Fruit fly (Drosophila melanogaster) whole organism, embryonic: ENCODE measurements around the gene DPCoAC.
A peak's percentile ranks its signal among the peaks of the same experiment; 100 is the strongest.

ENCODE experiments used
- Aef1 ChIP-seq: fragments of 200-800 bp; sonication (Bioruptor generic); IDR thresholded peaks from 3 replicates; pipeline ENCODE4 v1.3.6; 2022; ENCODE audit warnings: missing biosample characterization, missing genetic modification characterization
- Bteb2 ChIP-seq: fragments of 200-800 bp; sonication (Bioruptor generic); optimal IDR thresholded peaks from 2 replicates; lab custom pipeline; 2016; ENCODE audit warnings: missing biosample characterization, missing genetic modification characterization
- C15 ChIP-seq: fragments of 200-800 bp; sonication (Bioruptor generic); IDR thresholded peaks from 3 replicates; pipeline ENCODE4 v1.3.6; 2022; ENCODE audit warnings: missing biosample characterization, missing genetic modification characterization
- CG10321 ChIP-seq: fragments of 200-800 bp; sonication (Bioruptor generic); IDR thresholded peaks from 2 replicates; pipeline ENCODE4 v1.3.6; 2022; ENCODE audit warnings: missing biosample characterization, missing genetic modification characterization
- CG10366 ChIP-seq: fragments of 200-800 bp; sonication (Bioruptor generic); IDR thresholded peaks from 2 replicates; pipeline ENCODE4 v1.3.6; 2022; ENCODE audit warnings: missing biosample characterization, missing genetic modification characterization
- CG11398 ChIP-seq: fragments of 200-800 bp; sonication (Bioruptor generic); optimal IDR thresholded peaks from 2 replicates; lab custom pipeline; 2016; ENCODE audit warnings: missing biosample characterization, missing genetic modification characterization
- CG12071 ChIP-seq: fragments of 200-800 bp; sonication (Bioruptor generic); optimal IDR thresholded peaks from 3 replicates; lab custom pipeline; 2018; ENCODE audit warnings: missing biosample characterization, mild to moderate bottlenecking, missing genetic modification characterization
- CG13624 ChIP-seq: fragments of 200-800 bp; sonication (Bioruptor generic); optimal IDR thresholded peaks from 2 replicates; lab custom pipeline; 2016; ENCODE audit warnings: missing biosample characterization, missing genetic modification characterization
- CG1602 ChIP-seq: fragments of 200-800 bp; sonication (Bioruptor generic); optimal IDR thresholded peaks from 3 replicates; lab custom pipeline; 2016; ENCODE audit warnings: missing biosample characterization, missing genetic modification characterization
- CG17359 ChIP-seq: fragments of 200-800 bp; sonication (Bioruptor generic); optimal IDR thresholded peaks from 3 replicates; lab custom pipeline; 2018; ENCODE audit warnings: missing biosample characterization, mild to moderate bottlenecking, missing genetic modification characterization, moderate library complexity
- CG17912 ChIP-seq: fragments of 200-800 bp; sonication (Bioruptor generic); optimal IDR thresholded peaks from 2 replicates; lab custom pipeline; 2018; ENCODE audit warnings: missing biosample characterization, mild to moderate bottlenecking, missing genetic modification characterization
- CG31388 ChIP-seq: fragments of 200-800 bp; sonication (Bioruptor generic); optimal IDR thresholded peaks from 2 replicates; lab custom pipeline; 2016; ENCODE audit warnings: missing biosample characterization, missing genetic modification characterization
- CG34376 ChIP-seq: fragments of 200-800 bp; sonication (Bioruptor generic); optimal IDR thresholded peaks from 2 replicates; lab custom pipeline; 2018; ENCODE audit warnings: missing biosample characterization, mild to moderate bottlenecking, missing genetic modification characterization
- CG3838 ChIP-seq: fragments of 200-800 bp; sonication (Bioruptor generic); optimal IDR thresholded peaks from 3 replicates; lab custom pipeline; 2016; ENCODE audit warnings: missing biosample characterization, missing genetic modification characterization
- CG6813 ChIP-seq: fragments of 200-800 bp; sonication (Bioruptor generic); optimal IDR thresholded peaks from 2 replicates; lab custom pipeline; 2017; ENCODE audit warnings: missing biosample characterization, missing genetic modification characterization, mild to moderate bottlenecking, moderate library complexity, missing genetic modification reagents
- CG7271 ChIP-seq: fragments of 200-800 bp; sonication (Bioruptor generic); optimal IDR thresholded peaks from 2 replicates; lab custom pipeline; 2018; ENCODE audit warnings: missing biosample characterization, mild to moderate bottlenecking, missing genetic modification characterization, moderate library complexity
- CHES-1-like ChIP-seq: fragments of 200-800 bp; sonication (Bioruptor generic); optimal IDR thresholded peaks from 2 replicates; lab custom pipeline; 2016; ENCODE audit warnings: missing biosample characterization, missing genetic modification characterization
- Deaf1 ChIP-seq: fragments of 200-800 bp; optimal IDR thresholded peaks from 3 replicates; lab custom pipeline; 2019; ENCODE audit warnings: missing biosample characterization, mild to moderate bottlenecking, missing genetic modification characterization, moderate library complexity
- Dip3 ChIP-seq: fragments of 200-800 bp; sonication (Bioruptor generic); optimal IDR thresholded peaks from 3 replicates; lab custom pipeline; 2016; ENCODE audit warnings: missing biosample characterization, missing genetic modification characterization
- Elba2 ChIP-seq: fragments of 200-800 bp; sonication (Bioruptor generic); optimal IDR thresholded peaks from 3 replicates; lab custom pipeline; 2016; ENCODE audit warnings: missing biosample characterization, missing genetic modification characterization
- Lim3 ChIP-seq: fragments of 200-800 bp; sonication (Bioruptor generic); IDR thresholded peaks from 2 replicates; pipeline ENCODE4 v1.3.6; 2022; ENCODE audit warnings: missing biosample characterization, missing genetic modification characterization
- MTF-1 ChIP-seq: fragments of 200-800 bp; sonication (Bioruptor generic); optimal IDR thresholded peaks from 2 replicates; lab custom pipeline; 2018; ENCODE audit warnings: missing biosample characterization, mild to moderate bottlenecking, missing genetic modification characterization, borderline replicate concordance
- NC2α ChIP-seq: fragments of 200-800 bp; sonication (Bioruptor generic); optimal IDR thresholded peaks from 2 replicates; lab custom pipeline; 2016; ENCODE audit warnings: missing biosample characterization, missing genetic modification characterization
- Poxn ChIP-seq: fragments of 200-800 bp; sonication (Bioruptor generic); IDR thresholded peaks from 2 replicates; pipeline ENCODE4 v1.3.6; 2022; ENCODE audit warnings: missing biosample characterization, missing genetic modification characterization
- Scr ChIP-seq: fragments of 200-800 bp; sonication (Bioruptor generic); IDR thresholded peaks from 2 replicates; pipeline ENCODE4 v1.3.6; 2022; ENCODE audit warnings: missing biosample characterization, missing genetic modification characterization; ENCODE audit not compliant: partially characterized antibody
- Sox100B ChIP-seq: fragments of 200-800 bp; sonication (Bioruptor generic); optimal IDR thresholded peaks from 3 replicates; lab custom pipeline; 2018; ENCODE audit warnings: missing biosample characterization, mild to moderate bottlenecking, missing genetic modification characterization
- Sry-β ChIP-seq: fragments of 200-800 bp; sonication (Bioruptor generic); optimal IDR thresholded peaks from 2 replicates; lab custom pipeline; 2018; ENCODE audit warnings: missing biosample characterization, mild to moderate bottlenecking, missing genetic modification characterization, moderate library complexity
- ac ChIP-seq: fragments of 200-800 bp; sonication (Bioruptor generic); optimal IDR thresholded peaks from 3 replicates; lab custom pipeline; 2017; ENCODE audit warnings: missing biosample characterization, mild to moderate bottlenecking, missing genetic modification characterization
- ato ChIP-seq: fragments of 200-800 bp; sonication (Bioruptor generic); IDR thresholded peaks from 2 replicates; pipeline ENCODE4 v1.3.6; 2022; ENCODE audit warnings: missing biosample characterization, missing genetic modification characterization; ENCODE audit not compliant: partially characterized antibody
- corto ChIP-seq: fragments of 200-800 bp; sonication (Bioruptor generic); optimal IDR thresholded peaks from 2 replicates; lab custom pipeline; 2016; ENCODE audit warnings: missing biosample characterization, mild to moderate bottlenecking, missing genetic modification characterization, moderate library complexity
- disco-r ChIP-seq: fragments of 200-800 bp; sonication (Bioruptor generic); optimal IDR thresholded peaks from 2 replicates; lab custom pipeline; 2016; ENCODE audit warnings: missing biosample characterization, missing genetic modification characterization
- dmrt99B ChIP-seq: fragments of 200-800 bp; sonication (Bioruptor generic); optimal IDR thresholded peaks from 2 replicates; lab custom pipeline; 2018; ENCODE audit warnings: missing biosample characterization, mild to moderate bottlenecking, missing genetic modification characterization, moderate library complexity
- fd3F ChIP-seq: fragments of 200-800 bp; sonication (Bioruptor generic); optimal IDR thresholded peaks from 2 replicates; lab custom pipeline; 2018; ENCODE audit warnings: missing biosample characterization, mild to moderate bottlenecking, missing genetic modification characterization, moderate library complexity
- gcm2 ChIP-seq: fragments of 200-800 bp; sonication (Bioruptor generic); optimal IDR thresholded peaks from 2 replicates; lab custom pipeline; 2016; ENCODE audit warnings: missing biosample characterization, missing genetic modification characterization
- gsb ChIP-seq: fragments of 200-800 bp; sonication (Bioruptor generic); IDR thresholded peaks from 2 replicates; pipeline ENCODE4 v1.3.6; 2022; ENCODE audit warnings: missing biosample characterization, missing genetic modification characterization
- hb ChIP-seq: fragments of 200-800 bp; sonication (Bioruptor generic); IDR thresholded peaks from 3 replicates; pipeline ENCODE4 v1.3.6; 2022; ENCODE audit warnings: missing biosample characterization, missing genetic modification characterization; ENCODE audit not compliant: partially characterized antibody
- hkb ChIP-seq, 2 experiments: fragments of 200-800 bp in 1 of 2; fragments of >200 bp in 1 of 2; sonication (Bioruptor generic) in 1 of 2; IDR thresholded peaks in 1 of 2; optimal IDR thresholded peaks in 1 of 2; 2 replicates each; pipeline versions ENCODE4 v1.3.6 to Lab custom; 2017 to 2022; ENCODE audit warnings: missing biosample characterization in 1 of 2, missing genetic modification characterization in 1 of 2
- jigr1 ChIP-seq: fragments of 200-800 bp; sonication (Bioruptor generic); IDR thresholded peaks from 3 replicates; pipeline ENCODE4 v1.3.6; 2022; ENCODE audit warnings: missing biosample characterization, missing genetic modification characterization
- jumu ChIP-seq: fragments of 200-800 bp; sonication (Bioruptor generic); optimal IDR thresholded peaks from 3 replicates; lab custom pipeline; 2016; ENCODE audit warnings: missing biosample characterization, missing genetic modification characterization
- kni ChIP-seq: fragments of 200-800 bp; sonication (Bioruptor generic); optimal IDR thresholded peaks from 3 replicates; lab custom pipeline; 2017; ENCODE audit warnings: mild to moderate bottlenecking, missing biosample characterization, missing genetic modification reagents, missing genetic modification characterization
- maf-S ChIP-seq: fragments of 200-800 bp; sonication (Bioruptor generic); optimal IDR thresholded peaks from 2 replicates; lab custom pipeline; 2016; ENCODE audit warnings: missing biosample characterization, missing genetic modification characterization
- pnt ChIP-seq: fragments of 200-800 bp; sonication (Bioruptor generic); optimal IDR thresholded peaks from 3 replicates; lab custom pipeline; 2016; ENCODE audit warnings: missing biosample characterization, missing genetic modification characterization
- repo ChIP-seq: fragments of 200-800 bp; sonication (Bioruptor generic); optimal IDR thresholded peaks from 2 replicates; lab custom pipeline; 2016; ENCODE audit warnings: missing biosample characterization, missing genetic modification characterization
- ro ChIP-seq: fragments of 200-800 bp; sonication (Bioruptor generic); IDR thresholded peaks from 2 replicates; pipeline ENCODE4 v1.3.6; 2022; ENCODE audit warnings: missing biosample characterization, missing genetic modification characterization
- sc ChIP-seq, 3 experiments: fragments of >200 bp in 2 of 3; fragments of 200-800 bp in 1 of 3; sonication (Bioruptor generic) in 1 of 3; optimal IDR thresholded peaks; 2 replicates in 2 of 3; 3 replicates in 1 of 3; lab custom pipeline; 2017; ENCODE audit warnings: mild to moderate bottlenecking in 1 of 3, missing biosample characterization in 1 of 3, missing genetic modification characterization in 1 of 3, missing genetic modification reagents in 1 of 3
- stc ChIP-seq: fragments of 200-800 bp; sonication (Bioruptor generic); IDR thresholded peaks from 2 replicates; pipeline ENCODE4 v1.3.6; 2022; ENCODE audit warnings: missing biosample characterization, missing genetic modification characterization
- ttk ChIP-seq: fragments of 200-800 bp; sonication (Bioruptor generic); IDR thresholded peaks from 2 replicates; pipeline ENCODE4 v2.1.2; 2022; ENCODE audit warnings: missing biosample characterization, missing genetic modification characterization
- zfh1 ChIP-seq: fragments of 200-800 bp; sonication (Bioruptor generic); IDR thresholded peaks from 3 replicates; pipeline ENCODE4 v1.3.6; 2022; ENCODE audit warnings: missing biosample characterization, missing genetic modification characterization

Gene DPCoAC

DNA sequence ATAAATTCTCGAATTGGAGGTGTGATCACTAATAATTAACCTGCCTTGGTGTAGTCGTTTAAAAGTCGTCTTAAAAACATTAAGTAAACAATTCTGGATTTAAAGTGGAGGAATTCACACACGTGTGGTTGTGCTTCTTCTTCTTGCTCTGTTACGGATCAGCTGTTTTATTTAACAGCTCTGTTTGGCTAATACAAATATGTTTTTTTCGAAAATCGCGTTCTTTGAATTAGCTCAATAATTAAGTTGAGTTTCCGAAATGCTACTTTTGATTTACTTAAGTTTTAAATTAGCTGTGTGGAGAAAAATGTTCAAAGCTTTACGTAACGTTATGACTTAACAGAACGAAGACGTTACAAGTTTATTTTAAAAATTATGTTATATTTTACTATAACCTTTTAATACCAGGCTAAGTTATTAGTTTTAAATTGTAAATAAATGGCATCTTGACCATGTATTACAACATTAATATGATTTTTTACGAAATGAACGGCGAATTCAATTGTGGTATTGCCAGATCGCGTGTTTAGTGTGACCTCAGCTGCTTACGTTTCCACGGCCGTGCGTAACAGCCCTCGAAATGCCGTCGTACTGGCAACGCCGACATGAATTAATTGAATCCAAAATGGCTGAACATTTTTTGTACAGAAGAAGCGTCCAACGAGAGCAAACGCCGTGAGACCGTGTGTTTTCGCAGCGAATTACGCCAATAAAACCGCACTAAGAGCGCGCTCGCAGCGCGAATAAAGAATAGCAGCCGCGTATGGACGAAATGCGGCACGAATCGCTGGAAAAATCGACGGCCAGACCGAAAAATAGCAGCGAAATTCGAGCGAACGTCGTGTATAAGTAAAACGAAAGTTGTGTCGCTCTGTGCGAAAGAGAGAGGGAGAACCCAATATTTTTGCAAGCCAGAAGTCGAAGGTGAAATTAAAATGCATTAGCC is 35.3 kb upstream of the DPCoAC start, which contains the start of the genes Pus1 and bon (continued):
- TF ChIP-seq CG6813 (GFP tag; lab: Kevin White, UChicago) (no peak), C15 (GFP tag; lab: Robert Waterston, UW) (no peak), maf-S (GFP tag; lab: Kevin White, UChicago) (no peak), fd3F (GFP tag; lab: Kevin White, UChicago) (no peak), CG7271 (tag; lab: Kevin White, UChicago) (no peak), CG13624 (peak; percentile 8), sc (optimal IDR thresholded peaks at IDR 0.05; lab: Kevin White, UChicago) (no peak), sc (GFP tag; optimal IDR thresholded peaks at IDR 0.05; lab: Kevin White, UChicago) (no peak), zfh1 (peak; percentile 37; the same call in 1 of the 3 replicates), kni (peak; percentile 30), repo (GFP tag; lab: Kevin White, UChicago) (no peak), corto (GFP tag; lab: Kevin White, UChicago) (no peak), Scr (GFP tag; lab: Robert Waterston, UW) (peak; percentile 39), CG31388 (GFP tag; lab: Kevin White, UChicago) (no peak), hb (GFP tag; lab: Robert Waterston, UW) (no peak), CG10366 (GFP tag; lab: Robert Waterston, UW) (no peak), CG3838 (GFP tag; lab: Kevin White, UChicago) (no peak), disco-r (GFP tag; lab: Kevin White, UChicago) (no peak), pnt (GFP tag; lab: Kevin White, UChicago) (no peak), gcm2 (GFP tag; lab: Kevin White, UChicago) (no peak), CG17912 (GFP tag; lab: Kevin White, UChicago) (peak; percentile 28), ac (GFP tag; lab: Kevin White, UChicago) (no peak), CG12071 (no peak), CG10321 (GFP tag; lab: Robert Waterston, UW) (no peak), ato (GFP tag; lab: Robert Waterston, UW) (no peak), Lim3 (GFP tag; lab: Robert Waterston, UW) (no peak), CG17359 (tag; lab: Kevin White, UChicago) (no peak), Poxn (no peak), jigr1 (no peak), MTF-1 (GFP tag; lab: Kevin White, UChicago) (no peak), Bteb2 (GFP tag; lab: Kevin White, UChicago) (no peak), jumu (GFP tag; lab: Kevin White, UChicago) (peak; percentile 32), dmrt99B (tag; lab: Kevin White, UChicago) (no peak), Sry-β (GFP tag; lab: Kevin White, UChicago) (no peak), CG1602 (GFP tag; lab: Kevin White, UChicago) (no peak), Elba2 (GFP tag; lab: Kevin White, UChicago) (no peak), CG11398 (no peak), ttk (GFP tag; lab: Robert Waterston, UW) (no peak), ro (GFP tag; lab: Robert Waterston, UW) (no peak), Dip3 (no peak), gsb (GFP tag; lab: Robert Waterston, UW) (no peak), Sox100B (no peak), Aef1 (GFP tag; lab: Robert Waterston, UW) (no peak), stc (GFP tag; lab: Robert Waterston, UW) (no peak), hkb (optimal IDR thresholded peaks at IDR 0.05; lab: Kevin White, UChicago) (no peak), hkb (GFP tag; IDR thresholded peaks at IDR 0.05; lab: Robert Waterston, UW) (no peak), CG34376 (GFP tag; lab: Kevin White, UChicago) (peak; percentile 10), Deaf1 (tag; lab: Kevin White, UChicago) (peak; percentile 63), CHES-1-like (peak; percentile 64), NC2α (no peak)
